Worm (Caenorhabditis elegans) whole organism, mixed stage, embryonic: ENCODE measurements around the gene srj-11.

Experiments
- blmp-1 ChIP-seq: fragments of 150-350 bp; optimal IDR thresholded peaks from 2 replicates; lab custom pipeline; 2014; ENCODE audit warnings: missing biosample characterization, missing genetic modification characterization
- ceh-43 ChIP-seq: fragments of 200-800 bp; sonication (Bioruptor generic); optimal IDR thresholded peaks from 2 replicates; lab custom pipeline; 2018; ENCODE audit warnings: mild to moderate bottlenecking, missing genetic modification characterization, moderate library complexity, missing compliant biosample characterization
- ceh-83 ChIP-seq: fragments of 200-800 bp; sonication (Bioruptor generic); optimal IDR thresholded peaks from 2 replicates; lab custom pipeline; 2018; ENCODE audit warnings: mild to moderate bottlenecking, missing genetic modification characterization, missing compliant biosample characterization
- drap-1 ChIP-seq: fragments of 200-800 bp; sonication (Bioruptor generic); optimal IDR thresholded peaks from 3 replicates; lab custom pipeline; 2018; ENCODE audit warnings: mild to moderate bottlenecking, missing genetic modification characterization, missing compliant biosample characterization
- hlh-1 ChIP-seq: fragments of 150-350 bp; optimal IDR thresholded peaks from 2 replicates; lab custom pipeline; 2014; ENCODE audit warnings: missing biosample characterization, missing genetic modification reagents, missing genetic modification characterization
- lin-13 ChIP-seq: fragments of 150-350 bp; optimal IDR thresholded peaks from 2 replicates; lab custom pipeline; 2014; ENCODE audit warnings: missing biosample characterization, missing genetic modification characterization
- lin-32 ChIP-seq: fragments of 200-800 bp; sonication (Bioruptor generic); optimal IDR thresholded peaks from 2 replicates; lab custom pipeline; 2018; ENCODE audit warnings: mild to moderate bottlenecking, missing genetic modification characterization, missing compliant biosample characterization
- lsy-2 ChIP-seq: fragments of 150-350 bp; optimal IDR thresholded peaks from 2 replicates; lab custom pipeline; 2014; ENCODE audit warnings: missing biosample characterization, missing genetic modification characterization
- mab-5 ChIP-seq: fragments of 150-350 bp; optimal IDR thresholded peaks from 2 replicates; lab custom pipeline; 2014; ENCODE audit warnings: missing biosample characterization, missing genetic modification characterization
- mls-2 ChIP-seq: sonication (generic microtip); optimal IDR thresholded peaks from 2 replicates; lab custom pipeline; 2016; ENCODE audit warnings: mild to moderate bottlenecking, missing genetic modification characterization, moderate library complexity, missing compliant biosample characterization
- nhr-12 ChIP-seq: fragments of 150-350 bp; optimal IDR thresholded peaks from 2 replicates; lab custom pipeline; 2014; ENCODE audit warnings: missing biosample characterization, missing genetic modification characterization
- nhr-237 ChIP-seq: fragments of 150-350 bp; optimal IDR thresholded peaks from 2 replicates; lab custom pipeline; 2014; ENCODE audit warnings: missing biosample characterization, missing genetic modification characterization
- unc-39 ChIP-seq: fragments of 150-350 bp; optimal IDR thresholded peaks from 2 replicates; lab custom pipeline; 2014; ENCODE audit warnings: missing biosample characterization, missing genetic modification characterization
- unc-62 ChIP-seq: fragments of 150-350 bp; optimal IDR thresholded peaks from 2 replicates; lab custom pipeline; 2014; ENCODE audit warnings: missing biosample characterization, missing genetic modification reagents, missing genetic modification characterization

srj-11 gene

DNA sequence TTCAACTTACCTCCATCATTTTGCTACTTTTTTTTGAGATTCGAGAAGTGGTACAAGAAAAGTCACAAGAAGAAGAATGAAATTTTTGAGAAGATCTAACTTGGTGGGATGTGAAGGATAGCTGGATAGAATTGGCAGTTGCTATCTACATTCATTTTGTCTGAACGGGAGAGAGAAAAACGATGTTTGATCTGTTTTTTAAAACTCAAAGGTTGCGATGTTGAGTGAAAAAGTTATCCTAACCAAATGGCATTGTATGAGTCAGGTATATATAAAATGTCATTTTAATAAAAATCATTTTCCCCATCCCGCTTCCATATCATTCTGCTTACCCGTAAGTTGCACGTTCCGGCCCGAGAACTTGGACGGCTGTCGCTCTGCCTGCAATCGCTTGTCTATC, 48.0 kb downstream of the srj-11 start, which contains the start of gene F35F10.6:
Gene F35F10.6 (minus strand): TSS at position 101 of the 400 bp plus-strand sequence.
- TF ChIP-seq unc-62 (GFP tag; lab: Kevin White, UChicago): no peak
- TF ChIP-seq lin-13 (tag; lab: Kevin White, UChicago): no peak
- TF ChIP-seq mab-5: no peak
- TF ChIP-seq lsy-2 (tag; lab: Kevin White, UChicago): no peak
- TF ChIP-seq drap-1 (GFP tag; lab: Kevin White, UChicago): no peak
- TF ChIP-seq mls-2: no peak
- no peak for TF ChIP-seq blmp-1
- no peak for TF ChIP-seq nhr-237 (tag; lab: Kevin White, UChicago)
- TF ChIP-seq ceh-83: no peak
- no peak for TF ChIP-seq nhr-12 (tag; lab: Kevin White, UChicago)
- no peak for TF ChIP-seq ceh-43
- no peak for TF ChIP-seq lin-32
- no peak for TF ChIP-seq unc-39 (tag; lab: Kevin White, UChicago)
- TF ChIP-seq hlh-1 (tag; lab: Kevin White, UChicago): no peak
